Worm (Caenorhabditis elegans) whole organism, mixed stage, embryonic: Measurements from ENCODE around the gene apt-9.

Source experiments
- M03D4.4 ChIP-seq: sonication (generic microtip); optimal IDR thresholded peaks from 2 replicates; lab custom pipeline; 2017; ENCODE audit warnings: mild to moderate bottlenecking, missing genetic modification characterization, missing compliant biosample characterization
- bed-3 ChIP-seq: fragments of 200-800 bp; sonication (Bioruptor generic); optimal IDR thresholded peaks from 3 replicates; lab custom pipeline; 2018; ENCODE audit warnings: mild to moderate bottlenecking, missing genetic modification characterization, moderate library complexity, missing compliant biosample characterization
- blmp-1 ChIP-seq: fragments of 150-350 bp; optimal IDR thresholded peaks from 2 replicates; lab custom pipeline; 2014; ENCODE audit warnings: missing biosample characterization, missing genetic modification characterization
- ceh-39 ChIP-seq: fragments of 150-350 bp; optimal IDR thresholded peaks from 2 replicates; lab custom pipeline; 2014; ENCODE audit warnings: missing biosample characterization, missing genetic modification characterization
- ceh-43 ChIP-seq: fragments of 200-800 bp; sonication (Bioruptor generic); optimal IDR thresholded peaks from 2 replicates; lab custom pipeline; 2018; ENCODE audit warnings: mild to moderate bottlenecking, missing genetic modification characterization, moderate library complexity, missing compliant biosample characterization
- ceh-83 ChIP-seq: fragments of 200-800 bp; sonication (Bioruptor generic); optimal IDR thresholded peaks from 2 replicates; lab custom pipeline; 2018; ENCODE audit warnings: mild to moderate bottlenecking, missing genetic modification characterization, missing compliant biosample characterization
- ces-1 ChIP-seq: fragments of 150-350 bp; optimal IDR thresholded peaks from 2 replicates; lab custom pipeline; 2014; ENCODE audit warnings: missing biosample characterization, missing genetic modification reagents, missing genetic modification characterization
- cnd-1 ChIP-seq: fragments of 200-800 bp; sonication (Bioruptor generic); optimal IDR thresholded peaks from 2 replicates; lab custom pipeline; 2018; ENCODE audit warnings: mild to moderate bottlenecking, missing genetic modification characterization, missing compliant biosample characterization
- drap-1 ChIP-seq: fragments of 200-800 bp; sonication (Bioruptor generic); optimal IDR thresholded peaks from 3 replicates; lab custom pipeline; 2018; ENCODE audit warnings: mild to moderate bottlenecking, missing genetic modification characterization, missing compliant biosample characterization
- elt-1 ChIP-seq: sonication (generic microtip); optimal IDR thresholded peaks from 2 replicates; lab custom pipeline; 2017; ENCODE audit warnings: missing genetic modification characterization, mild to moderate bottlenecking, missing compliant biosample characterization, antibody characterized with exemption, moderate library complexity, borderline replicate concordance; ENCODE audit not compliant: insufficient read depth
- elt-3 ChIP-seq: fragments of 150-350 bp; optimal IDR thresholded peaks from 2 replicates; lab custom pipeline; 2014; ENCODE audit warnings: missing biosample characterization, missing genetic modification characterization
- flh-1 ChIP-seq: fragments of 200-800 bp; sonication (Bioruptor generic); optimal IDR thresholded peaks from 2 replicates; lab custom pipeline; 2018; ENCODE audit warnings: mild to moderate bottlenecking, missing genetic modification characterization, moderate library complexity, missing compliant biosample characterization
- ham-2 ChIP-seq: fragments of 200-800 bp; sonication (Bioruptor generic); optimal IDR thresholded peaks from 2 replicates; lab custom pipeline; 2018; ENCODE audit warnings: mild to moderate bottlenecking, missing genetic modification characterization, missing compliant biosample characterization
- hlh-1 ChIP-seq: fragments of 150-350 bp; optimal IDR thresholded peaks from 2 replicates; lab custom pipeline; 2014; ENCODE audit warnings: missing biosample characterization, missing genetic modification reagents, missing genetic modification characterization
- lin-13 ChIP-seq: fragments of 150-350 bp; optimal IDR thresholded peaks from 2 replicates; lab custom pipeline; 2014; ENCODE audit warnings: missing biosample characterization, missing genetic modification characterization
- lin-32 ChIP-seq: fragments of 200-800 bp; sonication (Bioruptor generic); optimal IDR thresholded peaks from 2 replicates; lab custom pipeline; 2018; ENCODE audit warnings: mild to moderate bottlenecking, missing genetic modification characterization, missing compliant biosample characterization
- lsy-2 ChIP-seq: fragments of 150-350 bp; optimal IDR thresholded peaks from 2 replicates; lab custom pipeline; 2014; ENCODE audit warnings: missing biosample characterization, missing genetic modification characterization
- mab-5 ChIP-seq: fragments of 150-350 bp; optimal IDR thresholded peaks from 2 replicates; lab custom pipeline; 2014; ENCODE audit warnings: missing biosample characterization, missing genetic modification characterization
- mep-1 ChIP-seq: fragments of 150-350 bp; optimal IDR thresholded peaks from 2 replicates; lab custom pipeline; 2017; ENCODE audit warnings: missing biosample characterization, missing genetic modification reagents, missing genetic modification characterization, inconsistent platforms
- mls-2 ChIP-seq: sonication (generic microtip); optimal IDR thresholded peaks from 2 replicates; lab custom pipeline; 2016; ENCODE audit warnings: mild to moderate bottlenecking, missing genetic modification characterization, moderate library complexity, missing compliant biosample characterization
- nhr-2 ChIP-seq: fragments of 150-350 bp; optimal IDR thresholded peaks from 2 replicates; lab custom pipeline; 2014; ENCODE audit warnings: missing biosample characterization, missing genetic modification characterization
- nhr-237 ChIP-seq: fragments of 150-350 bp; optimal IDR thresholded peaks from 2 replicates; lab custom pipeline; 2014; ENCODE audit warnings: missing biosample characterization, missing genetic modification characterization
- nhr-28 ChIP-seq: fragments of 150-350 bp; optimal IDR thresholded peaks from 2 replicates; lab custom pipeline; 2014; ENCODE audit warnings: missing biosample characterization, missing genetic modification characterization
- nhr-76 ChIP-seq: sonication (generic microtip); optimal IDR thresholded peaks from 2 replicates; lab custom pipeline; 2017; ENCODE audit warnings: missing biosample characterization, missing genetic modification characterization
- pha-4 ChIP-seq: fragments of 150-350 bp; optimal IDR thresholded peaks from 2 replicates; lab custom pipeline; 2018; ENCODE audit warnings: missing biosample characterization, missing genetic modification reagents, missing genetic modification characterization
- sem-2 ChIP-seq: fragments of 200-800 bp; sonication (Bioruptor generic); optimal IDR thresholded peaks from 2 replicates; lab custom pipeline; 2018; ENCODE audit warnings: mild to moderate bottlenecking, missing genetic modification characterization, missing compliant biosample characterization
- snpc-4 ChIP-seq: fragments of 150-350 bp; optimal IDR thresholded peaks from 2 replicates; lab custom pipeline; 2014; ENCODE audit warnings: missing biosample characterization, missing genetic modification characterization
- sptf-1 ChIP-seq: sonication (generic microtip); optimal IDR thresholded peaks from 2 replicates; lab custom pipeline; 2017; ENCODE audit warnings: mild to moderate bottlenecking, missing genetic modification characterization, moderate library complexity, missing compliant biosample characterization
- tbx-8 ChIP-seq: fragments of 200-800 bp; sonication (Bioruptor generic); optimal IDR thresholded peaks from 2 replicates; lab custom pipeline; 2018; ENCODE audit warnings: mild to moderate bottlenecking, missing genetic modification characterization, moderate library complexity, missing compliant biosample characterization
- unc-120 ChIP-seq: sonication (generic microtip); optimal IDR thresholded peaks from 2 replicates; lab custom pipeline; 2017; ENCODE audit warnings: missing genetic modification characterization, missing compliant biosample characterization; ENCODE audit not compliant: poor library complexity, severe bottlenecking
- unc-62 ChIP-seq: fragments of 150-350 bp; optimal IDR thresholded peaks from 2 replicates; lab custom pipeline; 2014; ENCODE audit warnings: missing biosample characterization, missing genetic modification reagents, missing genetic modification characterization
- zip-8 ChIP-seq: fragments of 150-350 bp; optimal IDR thresholded peaks from 2 replicates; lab custom pipeline; 2014; ENCODE audit warnings: missing biosample characterization, missing genetic modification characterization
- ztf-11 ChIP-seq: fragments of 150-350 bp; optimal IDR thresholded peaks from 2 replicates; lab custom pipeline; 2014; ENCODE audit warnings: missing biosample characterization, missing genetic modification characterization

Gene apt-9

DNA sequence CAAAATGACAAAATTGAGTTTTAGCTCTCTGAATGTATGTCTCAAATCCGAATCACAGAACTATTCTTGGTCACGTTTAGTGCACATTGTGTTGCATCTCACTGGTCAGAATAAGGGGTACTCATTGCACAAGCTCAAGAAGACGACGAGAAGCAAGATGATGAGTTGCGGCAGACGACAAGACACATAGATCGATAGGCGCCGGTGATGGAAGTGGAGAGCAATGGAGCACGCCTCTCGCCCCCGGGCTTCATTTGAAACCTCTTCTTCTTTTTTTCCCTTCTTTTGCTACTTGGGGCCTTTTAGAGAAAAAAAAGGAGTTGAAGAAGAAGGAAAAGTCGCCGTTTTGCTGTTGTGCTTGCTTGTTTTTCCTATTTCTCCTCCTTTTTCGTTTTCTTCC, at the start of gene apt-9:
Gene apt-9 (plus strand): TSS at position 194 of the 400 bp plus-strand sequence.
- TF ChIP-seq nhr-237 (tag; lab: Kevin White, UChicago) = no peak
- peak; percentile 52 for TF ChIP-seq ces-1 (GFP tag; lab: Kevin White, UChicago)
- TF ChIP-seq pha-4 (tag; lab: Kevin White, UChicago) = no peak
- TF ChIP-seq nhr-76 (tag; lab: Kevin White, UChicago) = no peak
- TF ChIP-seq, all 35 proteins: peak for 1

DNA sequence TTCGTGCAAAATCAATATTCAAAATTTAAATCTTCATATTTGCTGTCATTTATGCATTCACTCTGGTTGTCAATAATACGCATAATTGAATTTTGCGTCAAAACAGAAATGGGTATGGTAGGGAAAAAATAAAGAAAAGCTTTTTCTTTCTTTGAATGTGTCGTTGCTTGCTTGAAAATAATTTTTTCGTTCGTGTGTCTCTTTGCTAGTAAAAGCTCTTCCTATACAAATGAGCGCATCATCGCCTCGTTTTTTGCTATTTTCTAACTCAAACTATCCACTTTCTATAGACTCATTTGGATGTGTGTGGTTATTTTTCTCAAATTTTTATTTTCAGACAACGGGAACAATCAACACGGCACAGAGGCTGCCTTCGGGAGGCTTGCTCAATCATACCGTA, 39.7 kb upstream of the apt-9 start, which contains the start of gene ldb-1:
Gene ldb-1 (plus strand): TSS at position 301 of the 400 bp plus-strand sequence.
- TF ChIP-seq ham-2 (GFP tag; lab: Kevin White, UChicago) (no peak), drap-1 (GFP tag; lab: Kevin White, UChicago) (no peak), lin-13 (no peak), blmp-1 (tag; lab: Kevin White, UChicago) (no peak), nhr-237 (tag; lab: Kevin White, UChicago) (no peak), nhr-2 (no peak), cnd-1 (tag; lab: Kevin White, UChicago) (no peak), nhr-76 (tag; lab: Kevin White, UChicago) (no peak), ceh-83 (GFP tag; lab: Kevin White, UChicago) (no peak), zip-8 (no peak), sem-2 (GFP tag; lab: Kevin White, UChicago) (no peak), tbx-8 (GFP tag; lab: Kevin White, UChicago) (no peak), elt-3 (no peak), nhr-28 (no peak), sptf-1 (tag; lab: Kevin White, UChicago) (no peak), snpc-4 (tag; lab: Kevin White, UChicago) (no peak), lsy-2 (tag; lab: Kevin White, UChicago) (no peak), hlh-1 (tag; lab: Kevin White, UChicago) (no peak), flh-1 (GFP tag; lab: Kevin White, UChicago) (no peak)

DNA sequence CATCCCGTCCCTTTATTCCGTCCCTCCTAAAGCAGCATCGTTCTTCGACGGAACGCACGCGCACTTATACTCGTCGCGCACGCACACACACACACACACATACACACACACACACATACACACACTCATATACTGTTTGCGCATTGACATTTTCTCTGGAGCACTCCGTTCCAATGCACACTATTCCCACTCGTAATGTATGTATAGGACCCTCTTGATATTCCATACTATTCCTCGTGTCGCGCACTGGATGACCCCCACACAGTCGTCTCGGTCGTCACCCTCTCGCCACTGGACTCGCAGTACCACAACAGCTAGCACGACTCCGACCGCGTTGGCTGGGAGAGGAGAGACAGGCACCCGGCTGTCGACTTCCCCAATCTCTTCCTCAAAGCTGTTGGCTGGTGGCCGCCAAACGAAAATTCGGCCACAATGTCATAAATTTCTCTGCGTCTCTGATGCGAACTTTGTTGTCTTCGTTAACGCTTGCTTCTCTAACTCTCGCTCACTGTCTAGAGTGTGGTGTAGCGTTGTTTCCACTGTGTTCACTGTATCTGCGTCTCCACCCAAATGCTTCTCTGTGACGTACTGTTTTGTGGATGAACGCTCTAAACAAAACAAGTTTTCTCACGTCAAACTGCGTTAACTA, 37.2 kb upstream of the apt-9 start:
- TF ChIP-seq elt-1 (tag; lab: Kevin White, UChicago) (no peak), M03D4.4 (tag; lab: Kevin White, UChicago) (peak; percentile 61), lsy-2 (tag; lab: Kevin White, UChicago) (peak; percentile 53), unc-120 (peak; percentile 23), zip-8 (no peak), pha-4 (tag; lab: Kevin White, UChicago) (peak; percentile 93), sptf-1 (tag; lab: Kevin White, UChicago) (peak; percentile 77), ceh-39 (tag; lab: Kevin White, UChicago) (peak; percentile 39), nhr-2 (peak; percentile 70), ztf-11 (tag; lab: Kevin White, UChicago) (peak; percentile 90), mls-2 (tag; lab: Kevin White, UChicago) (peak; percentile 80), nhr-237 (tag; lab: Kevin White, UChicago) (peak; percentile 79), cnd-1 (tag; lab: Kevin White, UChicago) (peak; percentile 82), mab-5 (tag; lab: Kevin White, UChicago) (no peak), lin-32 (GFP tag; lab: Kevin White, UChicago) (peak; percentile 63), unc-62 (peak; percentile 86), ces-1 (GFP tag; lab: Kevin White, UChicago) (peak; percentile 86), mep-1 (tag; lab: Kevin White, UChicago) (peak; percentile 46), elt-3 (no peak), snpc-4 (tag; lab: Kevin White, UChicago) (no peak), hlh-1 (tag; lab: Kevin White, UChicago) (peak; percentile 91), ceh-43 (GFP tag; lab: Kevin White, UChicago) (no peak), drap-1 (GFP tag; lab: Kevin White, UChicago) (peak; percentile 79), blmp-1 (tag; lab: Kevin White, UChicago) (no peak), ham-2 (GFP tag; lab: Kevin White, UChicago) (peak; percentile 99), bed-3 (GFP tag; lab: Kevin White, UChicago) (no peak), lin-13 (peak; percentile 65)
